Worm (Caenorhabditis elegans): ENCODE data around the gene scd-1.

The scd-1 gene

ce11 chrX:12551633-12552032 lies 26.0 kb upstream of the scd-1 start, which contains the start of gene npr-4:
TSS of gene npr-4 (minus strand) at chrX:12551684.
- TF ChIP-seq ZK546.5 (tag; optimal IDR thresholded peaks at IDR 0.05) (no peak), nhr-23 (tag; optimal IDR thresholded peaks at IDR 0.05) (no peak), nhr-12 (tag; optimal IDR thresholded peaks at IDR 0.05) (no peak), dmd-4 (tag; optimal IDR thresholded peaks at IDR 0.05) (no peak), skn-1 (tag; optimal IDR thresholded peaks at IDR 0.05) (no peak), unc-39 (tag; optimal IDR thresholded peaks at IDR 0.05) (no peak), lin-39 (tag; optimal IDR thresholded peaks at IDR 0.05) (no peak)

ce11 chrX:12549056-12549455 lies 23.5 kb upstream of the scd-1 start:
- TF ChIP-seq aly-2 (tag; optimal IDR thresholded peaks at IDR 0.05), result no peak
- TF ChIP-seq snpc-4 (tag; optimal IDR thresholded peaks at IDR 0.05), result no peak
- no peak for TF ChIP-seq blmp-1 (tag; optimal IDR thresholded peaks at IDR 0.05; ENCODE audit: insufficient read depth)
- TF ChIP-seq nhr-77 (tag; optimal IDR thresholded peaks at IDR 0.05), result no peak
- no peak for TF ChIP-seq zag-1 (tag; optimal IDR thresholded peaks at IDR 0.05)
- TF ChIP-seq alr-1 (tag; optimal IDR thresholded peaks at IDR 0.05), result no peak
- TF ChIP-seq nhr-237 (tag; optimal IDR thresholded peaks at IDR 0.05), result no peak
- TF ChIP-seq lin-39 (tag; optimal IDR thresholded peaks at IDR 0.05), result no peak

ce11 chrX:12546804-12547203 lies 21.2 kb upstream of the scd-1 start:
- TF ChIP-seq gmeb-1 (tag; optimal IDR thresholded peaks at IDR 0.05), result no peak

ce11 chrX:12545100-12545499 lies 19.5 kb upstream of the scd-1 start:
- TF ChIP-seq unc-62 (GFP tag; optimal IDR thresholded peaks at IDR 0.05) (no peak), mab-5 (tag; optimal IDR thresholded peaks at IDR 0.05) (no peak), sma-9 (GFP tag; optimal IDR thresholded peaks at IDR 0.05) (peak; percentile 44), sma-9 (tag; optimal IDR thresholded peaks at IDR 0.05) (no peak)

- no peak for TF ChIP-seq peb-1 (tag; optimal IDR thresholded peaks at IDR 0.05)
- no peak for TF ChIP-seq ceh-82 (tag; optimal IDR thresholded peaks at IDR 0.05)
- no peak for TF ChIP-seq mdl-1 (tag; optimal IDR thresholded peaks at IDR 0.05)
- no peak for TF ChIP-seq sma-3 (GFP tag; optimal IDR thresholded peaks at IDR 0.05)
- TF ChIP-seq nhr-21 (tag; optimal IDR thresholded peaks at IDR 0.05), result no peak
- no peak for TF ChIP-seq lin-39 (tag; optimal IDR thresholded peaks at IDR 0.05)
- TF ChIP-seq zag-1 (tag; optimal IDR thresholded peaks at IDR 0.05), result no peak
- TF ChIP-seq alr-1 (tag; optimal IDR thresholded peaks at IDR 0.05), result no peak
- no peak for TF ChIP-seq R02D3.7 (tag; optimal IDR thresholded peaks at IDR 0.05)
- TF ChIP-seq ZK546.5 (tag; optimal IDR thresholded peaks at IDR 0.05), result no peak
- TF ChIP-seq Y55F3AM.14 (GFP tag; optimal IDR thresholded peaks at IDR 0.05), result no peak
- no peak for TF ChIP-seq nhr-77 (tag; optimal IDR thresholded peaks at IDR 0.05)
- TF ChIP-seq lin-13 (GFP tag; optimal IDR thresholded peaks at IDR 0.05), result no peak
- no peak for TF ChIP-seq skn-1 (tag; optimal IDR thresholded peaks at IDR 0.05)
- no peak for TF ChIP-seq nhr-23 (tag; optimal IDR thresholded peaks at IDR 0.05)
- TF ChIP-seq ama-1 (optimal IDR thresholded peaks at IDR 0.05), result no peak
- TF ChIP-seq ceh-16 (tag; optimal IDR thresholded peaks at IDR 0.05), result no peak
- TF ChIP-seq unc-55 (GFP tag; optimal IDR thresholded peaks at IDR 0.05), result no peak
- no peak for TF ChIP-seq unc-39 (tag; optimal IDR thresholded peaks at IDR 0.05)
These were observed 13.2 kb upstream of the scd-1 start for ce11 chrX:12538794-12539193.

ce11 chrX:12534476-12534875 lies 8.9 kb upstream of the scd-1 start:
- TF ChIP-seq unc-55 (GFP tag; optimal IDR thresholded peaks at IDR 0.05) (peak; percentile 26), lin-39 (tag; optimal IDR thresholded peaks at IDR 0.05) (no peak)

ce11 chrX:12532405-12532804 lies 6.8 kb upstream of the scd-1 start:
- TF ChIP-seq skn-1 (tag; optimal IDR thresholded peaks at IDR 0.05) (no peak), snpc-4 (tag; optimal IDR thresholded peaks at IDR 0.05) (no peak), nhr-21 (tag; optimal IDR thresholded peaks at IDR 0.05) (no peak), unc-55 (GFP tag; optimal IDR thresholded peaks at IDR 0.05) (peak; percentile 21), sma-9 (GFP tag; optimal IDR thresholded peaks at IDR 0.05) (peak; percentile 0), sma-9 (tag; optimal IDR thresholded peaks at IDR 0.05) (no peak), ztf-1 (GFP tag; conservative IDR thresholded peaks at IDR 0.05) (no peak), zag-1 (tag; optimal IDR thresholded peaks at IDR 0.05) (no peak), gmeb-1 (tag; optimal IDR thresholded peaks at IDR 0.05) (no peak), lsy-2 (tag; optimal IDR thresholded peaks at IDR 0.05) (no peak)
